Fruit fly (Drosophila melanogaster): ENCODE measurements around the gene Yp3.

Gene Yp3

dm6 chrX:13781739-13782502 is 22.6 kb downstream of the Yp3 start, which contains the start of the genes CtsB and amrt (continued):
- TF ChIP-seq Dref (GFP tag; IDR thresholded peaks at IDR 0.05), result peak; percentile 55
- no peak for TF ChIP-seq schlank (tag; optimal IDR thresholded peaks at IDR 0.05)
- peak; percentile 17 for TF ChIP-seq CG16863 (GFP tag; optimal IDR thresholded peaks at IDR 0.05)
- peak; percentile 53 for TF ChIP-seq E2f2 (GFP tag; IDR thresholded peaks at IDR 0.05)
- no peak for TF ChIP-seq CG3065 (GFP tag; optimal IDR thresholded peaks at IDR 0.05)
- TF ChIP-seq Dbx (GFP tag; IDR thresholded peaks at IDR 0.05), result 0 out of 3 replicates have a peak, but pooled peaks have one; percentile 48
- TF ChIP-seq exex (tag; optimal IDR thresholded peaks at IDR 0.05), result peak; percentile 22
- TF ChIP-seq gfzf (GFP tag; optimal IDR thresholded peaks at IDR 0.05), result peak; percentile 28
- peak; percentile 57 for TF ChIP-seq CG30020 (tag; optimal IDR thresholded peaks at IDR 0.05)
- peak; percentile 68 for TF ChIP-seq pzg (GFP tag; optimal IDR thresholded peaks at IDR 0.05)
- TF ChIP-seq org-1 (GFP tag; optimal IDR thresholded peaks at IDR 0.05), result no peak
- 0 out of 3 replicates have a peak, but pooled peaks have one; percentile 43 for TF ChIP-seq mld (GFP tag; IDR thresholded peaks at IDR 0.05; ENCODE audit: partially characterized antibody)
- TF ChIP-seq amos (GFP tag; IDR thresholded peaks at IDR 0.05; ENCODE audit: partially characterized antibody), result peak; percentile 76
- TF ChIP-seq Trl (optimal IDR thresholded peaks at IDR 0.05), result peak in 1 of 2 experiments; percentile 25
- peak; percentile 65 for TF ChIP-seq Trl (GFP tag; optimal IDR thresholded peaks at IDR 0.05)
- TF ChIP-seq CG2678 (tag; optimal IDR thresholded peaks at IDR 0.05), result peak; percentile 60
- TF ChIP-seq shn (GFP tag; optimal IDR thresholded peaks at IDR 0.05), result peak; percentile 46
- peak; percentile 20 for TF ChIP-seq CG1647 (GFP tag; optimal IDR thresholded peaks at IDR 0.05)
- TF ChIP-seq twi (tag; optimal IDR thresholded peaks at IDR 0.05), result peak; percentile 34
- TF ChIP-seq hb (GFP tag; IDR thresholded peaks at IDR 0.05; ENCODE audit: partially characterized antibody), result peak; percentile 78
- peak; percentile 57 for TF ChIP-seq ind (GFP tag; optimal IDR thresholded peaks at IDR 0.05)
- no peak for TF ChIP-seq onecut (GFP tag; IDR thresholded peaks at IDR 0.05)
- TF ChIP-seq Xbp1 (GFP tag; optimal IDR thresholded peaks at IDR 0.05), result peak; percentile 52
- TF ChIP-seq lab (GFP tag; optimal IDR thresholded peaks at IDR 0.05), result peak; percentile 53
- TF ChIP-seq Ets97D (GFP tag; optimal IDR thresholded peaks at IDR 0.05), result peak; percentile 56
- peak; percentile 28 for TF ChIP-seq kay (GFP tag; optimal IDR thresholded peaks at IDR 0.05)
- TF ChIP-seq CG6765 (GFP tag; optimal IDR thresholded peaks at IDR 0.05), result no peak
- peak; percentile 43 for TF ChIP-seq Hmr (GFP tag; optimal IDR thresholded peaks at IDR 0.05)
- peak; percentile 55 for TF ChIP-seq pum (GFP tag; optimal IDR thresholded peaks at IDR 0.05)
- TF ChIP-seq Sry-δ (GFP tag; optimal IDR thresholded peaks at IDR 0.05), result peak; percentile 93
- TF ChIP-seq CG8388 (GFP tag; optimal IDR thresholded peaks at IDR 0.05), result peak; percentile 12
- peak; percentile 55; the same call in 2 of the 3 replicates for TF ChIP-seq CG17361 (GFP tag; IDR thresholded peaks at IDR 0.05)
- no peak for TF ChIP-seq sim (GFP tag; IDR thresholded peaks at IDR 0.05)
- TF ChIP-seq CG4730 (GFP tag; IDR thresholded peaks at IDR 0.05), result 0 out of 2 replicates have a peak, but pooled peaks have one; percentile 9
- TF ChIP-seq lbe (GFP tag; optimal IDR thresholded peaks at IDR 0.05), result peak; percentile 56
- TF ChIP-seq crp (GFP tag; optimal IDR thresholded peaks at IDR 0.05), result peak in 1 of 2 experiments; percentile 65
- TF ChIP-seq HLH4C (GFP tag; IDR thresholded peaks at IDR 0.05; ENCODE audit: partially characterized antibody), result peak; percentile 76
- peak; percentile 66 for TF ChIP-seq CHES-1-like (GFP tag; optimal IDR thresholded peaks at IDR 0.05)
- TF ChIP-seq CG12769 (tag; optimal IDR thresholded peaks at IDR 0.05), result peak; percentile 59
- TF ChIP-seq CG11560 (tag; IDR thresholded peaks at IDR 0.05), result peak; percentile 46; the same call in 1 of the 3 replicates
- peak; percentile 56 for TF ChIP-seq fu2 (GFP tag; optimal IDR thresholded peaks at IDR 0.05)
- peak; percentile 66 for TF ChIP-seq CG1603 (tag; optimal IDR thresholded peaks at IDR 0.05)
- peak; percentile 21 for TF ChIP-seq CG33213 (GFP tag; optimal IDR thresholded peaks at IDR 0.05)
- TF ChIP-seq hkb (optimal IDR thresholded peaks at IDR 0.05), result peak; percentile 86
- no peak for TF ChIP-seq hkb (GFP tag; IDR thresholded peaks at IDR 0.05)
- peak; percentile 30 for TF ChIP-seq MESR4 (GFP tag; optimal IDR thresholded peaks at IDR 0.05)
- peak; percentile 54 for TF ChIP-seq jumu (GFP tag; optimal IDR thresholded peaks at IDR 0.05)
- no peak for TF ChIP-seq br (optimal IDR thresholded peaks at IDR 0.05)
- TF ChIP-seq mam (GFP tag; optimal IDR thresholded peaks at IDR 0.05), result peak; percentile 70
- TF ChIP-seq danr (GFP tag; IDR thresholded peaks at IDR 0.05), result no peak
